Worm (Caenorhabditis elegans) whole organism, early embryonic: ENCODE measurements around the gene sid-3.

Experiments used
- B0310.2 ChIP-seq: sonication (generic microtip); optimal IDR thresholded peaks from 2 replicates; lab custom pipeline; 2016; ENCODE audit warnings: mild to moderate bottlenecking, missing genetic modification characterization, missing compliant biosample characterization
- ama-1 ChIP-seq: fragments of 150-350 bp; optimal IDR thresholded peaks from 2 replicates; lab custom pipeline; 2014
- pes-1 ChIP-seq: fragments of 200-800 bp; sonication (Bioruptor generic); IDR thresholded peaks from 2 replicates; pipeline ENCODE4 v1.3.6; 2022; ENCODE audit warnings: missing genetic modification reagents, missing genetic modification characterization, missing compliant biosample characterization

DNA sequence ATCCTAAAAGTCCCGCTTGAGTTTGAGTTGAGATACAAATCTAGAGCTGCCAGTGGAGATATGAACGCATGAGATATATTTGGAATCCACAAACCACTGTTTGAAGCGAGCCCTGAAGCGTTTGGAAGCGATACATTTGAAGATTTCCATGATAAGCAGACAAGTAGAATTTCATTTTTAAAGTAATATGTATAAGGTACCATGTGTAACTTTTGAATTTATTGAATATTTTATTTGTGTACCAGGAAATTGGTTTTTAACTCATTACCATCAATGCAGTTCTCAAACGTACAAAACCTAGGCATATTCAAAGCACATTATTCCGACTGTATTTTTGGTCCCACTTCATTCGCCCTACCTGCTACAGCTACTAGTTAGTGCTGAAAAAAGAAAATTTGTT lies 7.9 kb upstream of the sid-3 start, which contains the start of gene B0302.2:
- TF ChIP-seq ama-1 (no peak), pes-1 (GFP tag; lab: Robert Waterston, UW) (no peak), B0310.2 (no peak)
